Worm (Caenorhabditis elegans) whole organism, mixed stage, embryonic: ENCODE data around the gene ceh-19.

Experiments
- M03D4.4 ChIP-seq: sonication (generic microtip); optimal IDR thresholded peaks from 2 replicates; lab custom pipeline; 2017; ENCODE audit warnings: mild to moderate bottlenecking, missing genetic modification characterization, missing compliant biosample characterization
- bed-3 ChIP-seq: fragments of 200-800 bp; sonication (Bioruptor generic); optimal IDR thresholded peaks from 3 replicates; lab custom pipeline; 2018; ENCODE audit warnings: mild to moderate bottlenecking, missing genetic modification characterization, moderate library complexity, missing compliant biosample characterization
- blmp-1 ChIP-seq: fragments of 150-350 bp; optimal IDR thresholded peaks from 2 replicates; lab custom pipeline; 2014; ENCODE audit warnings: missing biosample characterization, missing genetic modification characterization
- ceh-83 ChIP-seq: fragments of 200-800 bp; sonication (Bioruptor generic); optimal IDR thresholded peaks from 2 replicates; lab custom pipeline; 2018; ENCODE audit warnings: mild to moderate bottlenecking, missing genetic modification characterization, missing compliant biosample characterization
- ces-1 ChIP-seq: fragments of 150-350 bp; optimal IDR thresholded peaks from 2 replicates; lab custom pipeline; 2014; ENCODE audit warnings: missing biosample characterization, missing genetic modification reagents, missing genetic modification characterization
- cnd-1 ChIP-seq: fragments of 200-800 bp; sonication (Bioruptor generic); optimal IDR thresholded peaks from 2 replicates; lab custom pipeline; 2018; ENCODE audit warnings: mild to moderate bottlenecking, missing genetic modification characterization, missing compliant biosample characterization
- drap-1 ChIP-seq: fragments of 200-800 bp; sonication (Bioruptor generic); optimal IDR thresholded peaks from 3 replicates; lab custom pipeline; 2018; ENCODE audit warnings: mild to moderate bottlenecking, missing genetic modification characterization, missing compliant biosample characterization
- elt-1 ChIP-seq: sonication (generic microtip); optimal IDR thresholded peaks from 2 replicates; lab custom pipeline; 2017; ENCODE audit warnings: missing genetic modification characterization, mild to moderate bottlenecking, missing compliant biosample characterization, antibody characterized with exemption, moderate library complexity, borderline replicate concordance; ENCODE audit not compliant: insufficient read depth
- elt-3 ChIP-seq: fragments of 150-350 bp; optimal IDR thresholded peaks from 2 replicates; lab custom pipeline; 2014; ENCODE audit warnings: missing biosample characterization, missing genetic modification characterization
- flh-1 ChIP-seq: fragments of 200-800 bp; sonication (Bioruptor generic); optimal IDR thresholded peaks from 2 replicates; lab custom pipeline; 2018; ENCODE audit warnings: mild to moderate bottlenecking, missing genetic modification characterization, moderate library complexity, missing compliant biosample characterization
- ham-2 ChIP-seq: fragments of 200-800 bp; sonication (Bioruptor generic); optimal IDR thresholded peaks from 2 replicates; lab custom pipeline; 2018; ENCODE audit warnings: mild to moderate bottlenecking, missing genetic modification characterization, missing compliant biosample characterization
- hlh-1 ChIP-seq: fragments of 150-350 bp; optimal IDR thresholded peaks from 2 replicates; lab custom pipeline; 2014; ENCODE audit warnings: missing biosample characterization, missing genetic modification reagents, missing genetic modification characterization
- lin-13 ChIP-seq: fragments of 150-350 bp; optimal IDR thresholded peaks from 2 replicates; lab custom pipeline; 2014; ENCODE audit warnings: missing biosample characterization, missing genetic modification characterization
- lin-32 ChIP-seq: fragments of 200-800 bp; sonication (Bioruptor generic); optimal IDR thresholded peaks from 2 replicates; lab custom pipeline; 2018; ENCODE audit warnings: mild to moderate bottlenecking, missing genetic modification characterization, missing compliant biosample characterization
- lsy-2 ChIP-seq: fragments of 150-350 bp; optimal IDR thresholded peaks from 2 replicates; lab custom pipeline; 2014; ENCODE audit warnings: missing biosample characterization, missing genetic modification characterization
- mab-5 ChIP-seq: fragments of 150-350 bp; optimal IDR thresholded peaks from 2 replicates; lab custom pipeline; 2014; ENCODE audit warnings: missing biosample characterization, missing genetic modification characterization
- mep-1 ChIP-seq: fragments of 150-350 bp; optimal IDR thresholded peaks from 2 replicates; lab custom pipeline; 2017; ENCODE audit warnings: missing biosample characterization, missing genetic modification reagents, missing genetic modification characterization, inconsistent platforms
- mls-2 ChIP-seq: sonication (generic microtip); optimal IDR thresholded peaks from 2 replicates; lab custom pipeline; 2016; ENCODE audit warnings: mild to moderate bottlenecking, missing genetic modification characterization, moderate library complexity, missing compliant biosample characterization
- nhr-12 ChIP-seq: fragments of 150-350 bp; optimal IDR thresholded peaks from 2 replicates; lab custom pipeline; 2014; ENCODE audit warnings: missing biosample characterization, missing genetic modification characterization
- nhr-2 ChIP-seq: fragments of 150-350 bp; optimal IDR thresholded peaks from 2 replicates; lab custom pipeline; 2014; ENCODE audit warnings: missing biosample characterization, missing genetic modification characterization
- nhr-237 ChIP-seq: fragments of 150-350 bp; optimal IDR thresholded peaks from 2 replicates; lab custom pipeline; 2014; ENCODE audit warnings: missing biosample characterization, missing genetic modification characterization
- nhr-76 ChIP-seq: sonication (generic microtip); optimal IDR thresholded peaks from 2 replicates; lab custom pipeline; 2017; ENCODE audit warnings: missing biosample characterization, missing genetic modification characterization
- pha-4 ChIP-seq: fragments of 150-350 bp; optimal IDR thresholded peaks from 2 replicates; lab custom pipeline; 2018; ENCODE audit warnings: missing biosample characterization, missing genetic modification reagents, missing genetic modification characterization
- sem-2 ChIP-seq: fragments of 200-800 bp; sonication (Bioruptor generic); optimal IDR thresholded peaks from 2 replicates; lab custom pipeline; 2018; ENCODE audit warnings: mild to moderate bottlenecking, missing genetic modification characterization, missing compliant biosample characterization
- snpc-4 ChIP-seq: fragments of 150-350 bp; optimal IDR thresholded peaks from 2 replicates; lab custom pipeline; 2014; ENCODE audit warnings: missing biosample characterization, missing genetic modification characterization
- sptf-1 ChIP-seq: sonication (generic microtip); optimal IDR thresholded peaks from 2 replicates; lab custom pipeline; 2017; ENCODE audit warnings: mild to moderate bottlenecking, missing genetic modification characterization, moderate library complexity, missing compliant biosample characterization
- tbx-8 ChIP-seq: fragments of 200-800 bp; sonication (Bioruptor generic); optimal IDR thresholded peaks from 2 replicates; lab custom pipeline; 2018; ENCODE audit warnings: mild to moderate bottlenecking, missing genetic modification characterization, moderate library complexity, missing compliant biosample characterization
- unc-120 ChIP-seq: sonication (generic microtip); optimal IDR thresholded peaks from 2 replicates; lab custom pipeline; 2017; ENCODE audit warnings: missing genetic modification characterization, missing compliant biosample characterization; ENCODE audit not compliant: poor library complexity, severe bottlenecking
- unc-39 ChIP-seq: fragments of 150-350 bp; optimal IDR thresholded peaks from 2 replicates; lab custom pipeline; 2014; ENCODE audit warnings: missing biosample characterization, missing genetic modification characterization
- unc-62 ChIP-seq: fragments of 150-350 bp; optimal IDR thresholded peaks from 2 replicates; lab custom pipeline; 2014; ENCODE audit warnings: missing biosample characterization, missing genetic modification reagents, missing genetic modification characterization
- zip-8 ChIP-seq: fragments of 150-350 bp; optimal IDR thresholded peaks from 2 replicates; lab custom pipeline; 2014; ENCODE audit warnings: missing biosample characterization, missing genetic modification characterization
- ztf-11 ChIP-seq: fragments of 150-350 bp; optimal IDR thresholded peaks from 2 replicates; lab custom pipeline; 2014; ENCODE audit warnings: missing biosample characterization, missing genetic modification characterization

ceh-19 gene

DNA sequence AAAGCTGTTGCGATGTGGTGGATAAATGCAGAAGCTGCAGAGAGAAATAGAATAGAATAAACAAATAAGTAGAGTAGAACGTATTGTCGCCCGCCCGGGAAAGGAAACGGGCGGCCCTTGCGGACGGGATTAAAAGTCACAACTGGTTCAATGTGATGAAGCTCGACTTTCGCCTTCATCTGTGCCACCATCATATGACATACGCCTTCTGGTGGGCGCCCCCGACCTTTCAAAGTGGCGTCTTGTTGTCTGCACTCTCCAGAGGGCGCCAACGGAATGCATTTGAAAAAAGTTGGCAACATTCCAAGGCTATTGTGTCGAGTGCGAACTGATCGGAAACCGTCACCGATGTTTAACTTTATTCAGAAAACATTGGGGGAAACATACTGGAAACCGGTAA lies 12.5 kb downstream of the ceh-19 start:
- TF ChIP-seq ham-2 (no peak), ceh-83 (GFP tag; lab: Kevin White, UChicago) (no peak)

DNA sequence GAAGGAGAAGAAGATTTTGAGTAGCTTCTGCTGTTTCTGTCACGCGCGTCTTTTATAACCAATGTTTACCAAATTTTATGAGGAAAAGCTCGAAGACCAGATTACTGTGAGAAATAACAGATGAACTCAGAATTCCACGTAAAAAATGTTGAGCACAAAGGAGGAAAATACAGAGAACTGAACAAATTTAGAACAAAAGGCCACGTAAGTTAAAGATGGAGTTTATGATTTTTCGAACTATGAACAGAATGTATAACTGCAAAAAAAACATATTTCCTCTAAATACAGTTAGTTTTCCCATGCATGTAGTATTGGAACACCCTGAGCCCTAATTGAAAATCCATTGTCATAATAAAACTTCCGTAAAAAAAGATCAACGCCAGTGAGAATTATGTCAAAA lies 14.8 kb downstream of the ceh-19 start, which contains the start of gene exc-9:
exc-9 (minus strand) TSS at position 101 of the 400 bp plus-strand sequence.
- TF ChIP-seq elt-1 (tag; lab: Kevin White, UChicago): no peak
- no peak for TF ChIP-seq sptf-1 (tag; lab: Kevin White, UChicago)
- no peak for TF ChIP-seq ham-2
- TF ChIP-seq elt-3: no peak
- TF ChIP-seq nhr-12 (tag; lab: Kevin White, UChicago): no peak

DNA sequence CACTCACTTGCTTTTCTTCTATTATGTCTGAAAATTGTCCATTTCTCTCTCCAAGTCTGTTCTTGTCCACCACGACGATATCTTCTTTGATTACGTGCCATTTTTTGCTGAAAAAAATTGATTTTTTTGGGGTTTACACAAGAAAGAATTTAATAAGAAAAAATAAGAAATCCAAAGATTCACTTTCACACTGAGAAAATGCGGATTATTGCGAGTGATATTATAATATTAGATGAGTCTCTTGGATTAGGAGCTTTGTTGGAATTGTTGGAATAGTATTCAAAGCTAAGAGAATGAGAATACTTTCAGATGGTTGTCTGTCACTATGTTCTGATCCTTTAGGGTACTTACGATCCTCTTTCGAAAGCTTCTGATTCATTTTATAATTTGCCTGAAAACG lies 16.9 kb downstream of the ceh-19 start, which contains the start of gene F20D12.7:
F20D12.7 (minus strand) TSS at position 101 of the 400 bp plus-strand sequence.
- TF ChIP-seq sem-2 (no peak), zip-8 (no peak), nhr-237 (tag; lab: Kevin White, UChicago) (no peak), snpc-4 (tag; lab: Kevin White, UChicago) (no peak), mep-1 (tag; lab: Kevin White, UChicago) (no peak), drap-1 (GFP tag; lab: Kevin White, UChicago) (no peak), lin-32 (GFP tag; lab: Kevin White, UChicago) (no peak), blmp-1 (tag; lab: Kevin White, UChicago) (no peak), nhr-76 (tag; lab: Kevin White, UChicago) (no peak), ham-2 (no peak), ztf-11 (no peak), M03D4.4 (tag; lab: Kevin White, UChicago) (no peak), lsy-2 (no peak), ces-1 (GFP tag; lab: Kevin White, UChicago) (no peak), flh-1 (GFP tag; lab: Kevin White, UChicago) (no peak)

DNA sequence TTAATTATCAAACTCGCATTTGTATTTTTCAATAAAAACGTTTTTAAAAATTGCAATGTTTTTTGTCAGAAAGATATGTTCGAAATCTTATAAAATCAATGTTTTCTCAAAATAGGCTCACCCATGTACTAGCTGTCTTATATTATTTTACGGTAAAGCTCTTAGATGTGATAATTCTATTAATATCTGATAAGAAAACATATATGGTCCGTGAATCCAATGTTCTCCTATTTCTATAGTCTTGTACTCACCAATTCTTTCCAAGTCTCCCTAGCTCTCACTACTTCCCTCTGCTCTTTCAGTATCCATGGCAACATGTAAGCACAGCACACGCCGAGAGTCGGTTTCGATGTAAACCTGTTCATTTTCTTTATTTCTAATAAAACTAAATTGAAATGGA lies 22.0 kb downstream of the ceh-19 start, which contains the start of gene bbs-2:
bbs-2 (plus strand) TSS at position 301 of the 400 bp plus-strand sequence.
- no peak for TF ChIP-seq unc-39
- TF ChIP-seq snpc-4 (tag; lab: Kevin White, UChicago): no peak
- TF ChIP-seq zip-8: no peak
- TF ChIP-seq nhr-237 (tag; lab: Kevin White, UChicago): no peak
- TF ChIP-seq nhr-76 (tag; lab: Kevin White, UChicago): no peak
- no peak for TF ChIP-seq elt-1 (tag; lab: Kevin White, UChicago)
- TF ChIP-seq sem-2: no peak
- TF ChIP-seq tbx-8: no peak
- no peak for TF ChIP-seq unc-62 (GFP tag; lab: Kevin White, UChicago)
- TF ChIP-seq blmp-1 (tag; lab: Kevin White, UChicago): no peak
- no peak for TF ChIP-seq lin-13 (tag; lab: Kevin White, UChicago)
- no peak for TF ChIP-seq flh-1 (GFP tag; lab: Kevin White, UChicago)
- TF ChIP-seq cnd-1: no peak
- no peak for TF ChIP-seq mab-5 (tag; lab: Kevin White, UChicago)
- no peak for TF ChIP-seq mls-2 (tag; lab: Kevin White, UChicago)
- no peak for TF ChIP-seq drap-1 (GFP tag; lab: Kevin White, UChicago)
- no peak for TF ChIP-seq bed-3
- TF ChIP-seq sptf-1 (tag; lab: Kevin White, UChicago): no peak
- TF ChIP-seq mep-1 (tag; lab: Kevin White, UChicago): no peak
- no peak for TF ChIP-seq hlh-1 (tag; lab: Kevin White, UChicago)

DNA sequence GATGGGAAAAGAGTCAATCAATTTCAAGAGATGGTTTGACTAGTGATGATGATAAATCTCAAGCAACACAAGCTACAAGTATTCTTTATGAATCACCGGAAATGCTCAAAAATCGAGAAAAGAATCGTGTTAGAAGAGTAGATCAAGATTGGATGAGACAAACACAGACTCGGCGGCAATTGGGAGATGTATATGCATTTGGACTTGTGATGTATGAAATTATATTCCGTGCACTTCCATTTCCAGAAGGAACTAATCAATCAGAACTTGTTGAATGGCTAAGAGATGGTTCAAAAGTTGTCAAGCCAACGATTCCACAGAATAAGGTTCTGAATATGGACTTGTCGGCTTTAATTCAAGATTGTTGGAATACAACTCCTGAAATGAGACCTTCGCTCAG lies 23.9 kb downstream of the ceh-19 start:
- TF ChIP-seq sem-2 (no peak), nhr-76 (tag; lab: Kevin White, UChicago) (no peak), pha-4 (tag; lab: Kevin White, UChicago) (no peak), mls-2 (tag; lab: Kevin White, UChicago) (no peak), unc-120 (no peak), bed-3 (no peak), blmp-1 (tag; lab: Kevin White, UChicago) (no peak), nhr-2 (tag; lab: Kevin White, UChicago) (no peak)
- TF ChIP-seq, all 35 proteins: peak for 0
